Worm (Caenorhabditis elegans) whole organism, L2 larva: ENCODE data around the gene sdz-5.

Source experiments
- C34F6.9 ChIP-seq: fragments of 150-350 bp; optimal IDR thresholded peaks from 2 replicates; lab custom pipeline; 2014; ENCODE audit warnings: missing biosample characterization, missing genetic modification characterization
- F13H6.1 ChIP-seq: sonication (generic microtip); optimal IDR thresholded peaks from 2 replicates; lab custom pipeline; 2016; ENCODE audit warnings: missing genetic modification characterization, missing compliant biosample characterization
- Y55F3AM.14 ChIP-seq: fragments of 200-800 bp; sonication (Bioruptor generic); optimal IDR thresholded peaks from 2 replicates; lab custom pipeline; 2018; ENCODE audit warnings: mild to moderate bottlenecking, missing genetic modification characterization, missing compliant biosample characterization
- ZK546.5 ChIP-seq: sonication (generic microtip); optimal IDR thresholded peaks from 2 replicates; lab custom pipeline; 2017; ENCODE audit warnings: missing biosample characterization, missing genetic modification characterization
- ama-1 ChIP-seq: fragments of 150-350 bp; optimal IDR thresholded peaks from 2 replicates; lab custom pipeline; 2018; ENCODE audit warnings: inconsistent platforms
- blmp-1 ChIP-seq: sonication (generic microtip); optimal IDR thresholded peaks from 2 replicates; lab custom pipeline; 2017; ENCODE audit warnings: missing genetic modification characterization, mild to moderate bottlenecking, missing compliant biosample characterization, antibody characterized with exemption, moderate library complexity; ENCODE audit not compliant: insufficient read depth
- ceh-16 ChIP-seq: fragments of 150-350 bp; optimal IDR thresholded peaks from 2 replicates; lab custom pipeline; 2014; ENCODE audit warnings: missing biosample characterization, missing genetic modification characterization
- ceh-82 ChIP-seq: fragments of 150-350 bp; optimal IDR thresholded peaks from 2 replicates; lab custom pipeline; 2014; ENCODE audit warnings: missing biosample characterization, missing genetic modification characterization
- crh-2 ChIP-seq: sonication (generic microtip); optimal IDR thresholded peaks from 2 replicates; lab custom pipeline; 2017; ENCODE audit warnings: missing biosample characterization, missing genetic modification characterization
- dmd-4 ChIP-seq: sonication (generic microtip); optimal IDR thresholded peaks from 2 replicates; lab custom pipeline; 2017; ENCODE audit warnings: missing biosample characterization, missing genetic modification characterization
- elt-3 ChIP-seq: sonication (generic microtip); optimal IDR thresholded peaks from 2 replicates; lab custom pipeline; 2017; ENCODE audit warnings: missing biosample characterization, missing genetic modification characterization
- gmeb-1 ChIP-seq: fragments of 150-350 bp; optimal IDR thresholded peaks from 2 replicates; lab custom pipeline; 2014; ENCODE audit warnings: missing biosample characterization, missing genetic modification characterization
- lin-11 ChIP-seq: fragments of 150-350 bp; sonication (generic microtip); optimal IDR thresholded peaks from 2 replicates; lab custom pipeline; 2014; ENCODE audit warnings: missing biosample characterization, missing genetic modification characterization, inconsistent platforms, mixed read lengths
- lin-13 ChIP-seq: fragments of 150-350 bp; optimal IDR thresholded peaks from 2 replicates; lab custom pipeline; 2014; ENCODE audit warnings: missing biosample characterization, missing genetic modification reagents, missing genetic modification characterization
- lin-39 ChIP-seq: fragments of 150-350 bp; optimal IDR thresholded peaks from 2 replicates; lab custom pipeline; 2014; ENCODE audit warnings: missing biosample characterization, missing genetic modification reagents, missing genetic modification characterization
- lsy-2 ChIP-seq, 2 experiments: fragments of 150-350 bp in 1 of 2; sonication (generic microtip) in 1 of 2; optimal IDR thresholded peaks; 2 replicates each; lab custom pipeline; 2014 to 2017; ENCODE audit warnings: missing biosample characterization in 2 of 2, missing genetic modification characterization in 2 of 2
- mab-5 ChIP-seq: fragments of 150-350 bp; optimal IDR thresholded peaks from 2 replicates; lab custom pipeline; 2014; ENCODE audit warnings: missing biosample characterization, missing genetic modification characterization
- mbf-1 ChIP-seq: sonication (generic microtip); optimal IDR thresholded peaks from 2 replicates; lab custom pipeline; 2017; ENCODE audit warnings: missing biosample characterization, missing genetic modification characterization
- mdl-1 ChIP-seq, 2 experiments: fragments of 150-350 bp in 1 of 2; sonication (generic microtip) in 1 of 2; optimal IDR thresholded peaks; 2 replicates each; lab custom pipeline; 2017; ENCODE audit warnings: missing biosample characterization in 2 of 2, missing genetic modification characterization in 2 of 2
- nhr-129 ChIP-seq: fragments of 150-350 bp; optimal IDR thresholded peaks from 2 replicates; lab custom pipeline; 2014; ENCODE audit warnings: missing biosample characterization, missing genetic modification characterization
- nhr-21 ChIP-seq: fragments of 150-350 bp; optimal IDR thresholded peaks from 2 replicates; lab custom pipeline; 2014; ENCODE audit warnings: missing biosample characterization, missing genetic modification characterization
- nhr-23 ChIP-seq: fragments of 150-350 bp; optimal IDR thresholded peaks from 2 replicates; lab custom pipeline; 2014; ENCODE audit warnings: missing biosample characterization, missing genetic modification reagents, missing genetic modification characterization
- nhr-237 ChIP-seq: fragments of 150-350 bp; optimal IDR thresholded peaks from 2 replicates; lab custom pipeline; 2014; ENCODE audit warnings: missing biosample characterization, missing genetic modification characterization
- nhr-25 ChIP-seq: fragments of 150-350 bp; sonication (generic microtip); optimal IDR thresholded peaks from 3 replicates; lab custom pipeline; 2014; ENCODE audit warnings: missing biosample characterization, missing genetic modification characterization
- nhr-77 ChIP-seq: fragments of 150-350 bp; optimal IDR thresholded peaks from 2 replicates; lab custom pipeline; 2014; ENCODE audit warnings: missing biosample characterization, missing genetic modification characterization
- peb-1 ChIP-seq: fragments of 150-350 bp; optimal IDR thresholded peaks from 2 replicates; lab custom pipeline; 2014; ENCODE audit warnings: missing biosample characterization, missing genetic modification characterization
- sem-4 ChIP-seq: fragments of 150-350 bp; optimal IDR thresholded peaks from 2 replicates; lab custom pipeline; 2014; ENCODE audit warnings: missing biosample characterization, missing genetic modification reagents, missing genetic modification characterization
- sma-9 ChIP-seq, 2 experiments: fragments of 150-350 bp in 1 of 2; sonication (generic microtip) in 1 of 2; optimal IDR thresholded peaks; 2 replicates each; lab custom pipeline; 2014 to 2016; ENCODE audit warnings: missing genetic modification characterization in 2 of 2, mild to moderate bottlenecking in 1 of 2, missing biosample characterization in 1 of 2, missing compliant biosample characterization in 1 of 2, missing genetic modification reagents in 1 of 2, moderate library complexity in 1 of 2
- snpc-4 ChIP-seq: fragments of 150-350 bp; optimal IDR thresholded peaks from 2 replicates; lab custom pipeline; 2014; ENCODE audit warnings: missing biosample characterization, missing genetic modification characterization
- unc-55 ChIP-seq: fragments of 150-350 bp; sonication (generic microtip); optimal IDR thresholded peaks from 3 replicates; lab custom pipeline; 2014; ENCODE audit warnings: missing biosample characterization, missing genetic modification reagents, missing genetic modification characterization
- unc-62 ChIP-seq: fragments of 150-350 bp; optimal IDR thresholded peaks from 2 replicates; lab custom pipeline; 2014; ENCODE audit warnings: missing biosample characterization, missing genetic modification reagents, missing genetic modification characterization
- zag-1 ChIP-seq: fragments of 150-350 bp; optimal IDR thresholded peaks from 2 replicates; lab custom pipeline; 2014; ENCODE audit warnings: missing biosample characterization, missing genetic modification characterization
- ztf-11 ChIP-seq: sonication (generic microtip); optimal IDR thresholded peaks from 2 replicates; lab custom pipeline; 2017; ENCODE audit warnings: missing biosample characterization, missing genetic modification characterization
- ztf-4 ChIP-seq: fragments of 150-350 bp; optimal IDR thresholded peaks from 2 replicates; lab custom pipeline; 2014; ENCODE audit warnings: missing biosample characterization, missing genetic modification characterization

sdz-5 gene

ce11 chrII:3008400-3008799, at the start of gene sdz-5:
Gene sdz-5, plus strand, starts transcription at chrII:3008700.
- TF ChIP-seq nhr-77 (tag; lab: Kevin White, UChicago) (no peak), nhr-129 (tag; lab: Kevin White, UChicago) (no peak), nhr-23 (tag; lab: Kevin White, UChicago) (no peak), crh-2 (tag; lab: Kevin White, UChicago) (no peak), elt-3 (tag; lab: Kevin White, UChicago) (no peak), sem-4 (tag; lab: Kevin White, UChicago) (no peak), ama-1 (lab: Kevin White, UChicago) (no peak), nhr-21 (tag; lab: Kevin White, UChicago) (no peak), lsy-2 (tag; optimal IDR thresholded peaks at IDR 0.05; lab: Kevin White, UChicago) (no peak), ztf-11 (tag; lab: Kevin White, UChicago) (no peak), snpc-4 (tag; lab: Kevin White, UChicago) (no peak), ZK546.5 (tag; lab: Kevin White, UChicago) (no peak)

- TF ChIP-seq unc-62 (no peak), lin-11 (tag; lab: Kevin White, UChicago) (peak; percentile 7), C34F6.9 (tag; lab: Kevin White, UChicago) (peak; percentile 41), sma-9 (GFP tag; optimal IDR thresholded peaks at IDR 0.05; lab: Kevin White, UChicago) (peak; percentile 79), sma-9 (tag; optimal IDR thresholded peaks at IDR 0.05; lab: Kevin White, UChicago) (no peak), ceh-82 (tag; lab: Kevin White, UChicago) (no peak), ztf-11 (tag; lab: Kevin White, UChicago) (no peak), gmeb-1 (tag; lab: Kevin White, UChicago) (no peak), nhr-77 (tag; lab: Kevin White, UChicago) (no peak), nhr-129 (tag; lab: Kevin White, UChicago) (no peak), ztf-4 (no peak), ama-1 (lab: Kevin White, UChicago) (no peak), crh-2 (tag; lab: Kevin White, UChicago) (peak; percentile 40), Y55F3AM.14 (peak; percentile 46), mdl-1 (tag; optimal IDR thresholded peaks at IDR 0.05; lab: Kevin White, UChicago) (peak; percentile 97 to 98), zag-1 (tag; lab: Kevin White, UChicago) (peak; percentile 81), F13H6.1 (peak; percentile 57), unc-55 (GFP tag; lab: Kevin White, UChicago) (peak; percentile 47), mab-5 (peak; percentile 31), nhr-23 (tag; lab: Kevin White, UChicago) (no peak), nhr-25 (tag; lab: Kevin White, UChicago) (no peak)
Observed at ce11 chrII:2962531-2963164, 45.9 kb upstream of the sdz-5 start.

- TF ChIP-seq dmd-4 (tag; lab: Kevin White, UChicago) (no peak), lin-13 (GFP tag; lab: Kevin White, UChicago) (no peak), nhr-25 (tag; lab: Kevin White, UChicago) (no peak), zag-1 (tag; lab: Kevin White, UChicago) (no peak), unc-55 (GFP tag; lab: Kevin White, UChicago) (no peak), mbf-1 (tag; lab: Kevin White, UChicago) (no peak), lin-39 (tag; lab: Kevin White, UChicago) (no peak), ama-1 (lab: Kevin White, UChicago) (no peak), blmp-1 (tag; lab: Kevin White, UChicago) (no peak), peb-1 (tag; lab: Kevin White, UChicago) (no peak), nhr-21 (tag; lab: Kevin White, UChicago) (no peak), ceh-16 (tag; lab: Kevin White, UChicago) (no peak), ceh-82 (tag; lab: Kevin White, UChicago) (no peak), sma-9 (GFP tag; optimal IDR thresholded peaks at IDR 0.05; lab: Kevin White, UChicago) (no peak), sma-9 (tag; optimal IDR thresholded peaks at IDR 0.05; lab: Kevin White, UChicago) (no peak), ZK546.5 (tag; lab: Kevin White, UChicago) (no peak), snpc-4 (tag; lab: Kevin White, UChicago) (no peak), nhr-237 (tag; lab: Kevin White, UChicago) (no peak)
- TF ChIP-seq, all 48 proteins: peak for 0
Observed at ce11 chrII:2963619-2964018, 44.9 kb upstream of the sdz-5 start.
